Fruit fly (Drosophila melanogaster) whole organism, embryonic: Measurements from ENCODE around the gene Invadolysin.

Experiments used
- Bteb2 ChIP-seq: fragments of 200-800 bp; sonication (Bioruptor generic); optimal IDR thresholded peaks from 2 replicates; lab custom pipeline; 2016; ENCODE audit warnings: missing biosample characterization, missing genetic modification characterization
- CG10366 ChIP-seq: fragments of 200-800 bp; sonication (Bioruptor generic); IDR thresholded peaks from 2 replicates; pipeline ENCODE4 v1.3.6; 2022; ENCODE audit warnings: missing biosample characterization, missing genetic modification characterization
- CG10462 ChIP-seq: fragments of 200-800 bp; sonication (Bioruptor generic); optimal IDR thresholded peaks from 2 replicates; lab custom pipeline; 2016; ENCODE audit warnings: missing biosample characterization, missing genetic modification characterization
- CG10979 ChIP-seq: fragments of 200-800 bp; sonication (Bioruptor generic); optimal IDR thresholded peaks from 2 replicates; lab custom pipeline; 2018; ENCODE audit warnings: missing biosample characterization, mild to moderate bottlenecking, missing genetic modification characterization, moderate library complexity
- CG12104 ChIP-seq: fragments of 200-800 bp; sonication (Bioruptor generic); optimal IDR thresholded peaks from 3 replicates; lab custom pipeline; 2016; ENCODE audit warnings: missing biosample characterization, missing genetic modification characterization
- CG1233 ChIP-seq: fragments of 200-800 bp; sonication (Bioruptor generic); optimal IDR thresholded peaks from 4 replicates; lab custom pipeline; 2018; ENCODE audit warnings: missing biosample characterization, mild to moderate bottlenecking, missing genetic modification characterization
- CG13287 ChIP-seq: fragments of 200-800 bp; sonication (Bioruptor generic); IDR thresholded peaks from 2 replicates; pipeline ENCODE4 v1.3.6; 2022; ENCODE audit warnings: missing biosample characterization, missing genetic modification characterization; ENCODE audit not compliant: partially characterized antibody
- CG13296 ChIP-seq: fragments of 200-800 bp; sonication (Bioruptor generic); optimal IDR thresholded peaks from 3 replicates; lab custom pipeline; 2018; ENCODE audit warnings: missing biosample characterization, mild to moderate bottlenecking, missing genetic modification characterization
- CG13624 ChIP-seq: fragments of 200-800 bp; sonication (Bioruptor generic); optimal IDR thresholded peaks from 2 replicates; lab custom pipeline; 2016; ENCODE audit warnings: missing biosample characterization, missing genetic modification characterization
- CG14710 ChIP-seq: fragments of 200-800 bp; sonication (Bioruptor generic); optimal IDR thresholded peaks from 3 replicates; lab custom pipeline; 2019; ENCODE audit warnings: missing biosample characterization, mild to moderate bottlenecking, missing genetic modification characterization, moderate library complexity
- CG14860 ChIP-seq: fragments of 200-800 bp; sonication (Bioruptor generic); IDR thresholded peaks from 3 replicates; pipeline ENCODE4 v1.3.6; 2022; ENCODE audit warnings: missing biosample characterization, missing genetic modification characterization; ENCODE audit not compliant: partially characterized antibody
- CG15601 ChIP-seq: fragments of 200-800 bp; sonication (Bioruptor generic); optimal IDR thresholded peaks from 3 replicates; lab custom pipeline; 2019; ENCODE audit warnings: missing biosample characterization, mild to moderate bottlenecking, missing genetic modification characterization, moderate library complexity
- CG15696 ChIP-seq: fragments of 200-800 bp; sonication (Bioruptor generic); optimal IDR thresholded peaks from 2 replicates; lab custom pipeline; 2019; ENCODE audit warnings: missing biosample characterization, mild to moderate bottlenecking, missing genetic modification characterization, moderate library complexity
- CG1832 ChIP-seq: fragments of 200-800 bp; sonication (Bioruptor generic); optimal IDR thresholded peaks from 2 replicates; lab custom pipeline; 2017; ENCODE audit warnings: missing biosample characterization, mild to moderate bottlenecking, missing genetic modification characterization, inconsistent platforms
- CG18619 ChIP-seq: fragments of 200-800 bp; sonication (Bioruptor generic); optimal IDR thresholded peaks from 3 replicates; lab custom pipeline; 2017; ENCODE audit warnings: missing biosample characterization, mild to moderate bottlenecking, missing genetic modification characterization
- CG31365 ChIP-seq: fragments of 200-800 bp; sonication (Bioruptor generic); optimal IDR thresholded peaks from 2 replicates; lab custom pipeline; 2018; ENCODE audit warnings: missing biosample characterization, mild to moderate bottlenecking, missing genetic modification characterization
- CG3838 ChIP-seq: fragments of 200-800 bp; sonication (Bioruptor generic); optimal IDR thresholded peaks from 3 replicates; lab custom pipeline; 2016; ENCODE audit warnings: missing biosample characterization, missing genetic modification characterization
- CG5180 ChIP-seq: fragments of 200-800 bp; sonication (Bioruptor generic); optimal IDR thresholded peaks from 3 replicates; lab custom pipeline; 2017; ENCODE audit warnings: missing biosample characterization, missing genetic modification characterization, mild to moderate bottlenecking, moderate library complexity, missing genetic modification reagents
- CG6654 ChIP-seq: fragments of 200-800 bp; sonication (Bioruptor generic); optimal IDR thresholded peaks from 2 replicates; lab custom pipeline; 2017; ENCODE audit warnings: missing biosample characterization, mild to moderate bottlenecking, missing genetic modification characterization
- CG7556 ChIP-seq: fragments of 200-800 bp; sonication (Bioruptor generic); optimal IDR thresholded peaks from 2 replicates; lab custom pipeline; 2017; ENCODE audit warnings: missing biosample characterization, mild to moderate bottlenecking, missing genetic modification characterization
- CHES-1-like ChIP-seq: fragments of 200-800 bp; sonication (Bioruptor generic); optimal IDR thresholded peaks from 2 replicates; lab custom pipeline; 2016; ENCODE audit warnings: missing biosample characterization, missing genetic modification characterization
- Deaf1 ChIP-seq: fragments of 200-800 bp; optimal IDR thresholded peaks from 3 replicates; lab custom pipeline; 2019; ENCODE audit warnings: missing biosample characterization, mild to moderate bottlenecking, missing genetic modification characterization, moderate library complexity
- Drgx ChIP-seq: fragments of 200-800 bp; sonication (Bioruptor generic); IDR thresholded peaks from 2 replicates; pipeline ENCODE4 v1.3.6; 2022; ENCODE audit warnings: missing biosample characterization, missing genetic modification characterization
- Ets97D ChIP-seq: fragments of 200-800 bp; sonication (Bioruptor generic); optimal IDR thresholded peaks from 3 replicates; lab custom pipeline; 2016; ENCODE audit warnings: missing biosample characterization, missing genetic modification characterization
- Gsc ChIP-seq: fragments of 200-800 bp; sonication (Bioruptor generic); IDR thresholded peaks from 2 replicates; pipeline ENCODE4 v1.3.6; 2022; ENCODE audit warnings: missing biosample characterization, missing genetic modification characterization
- HmgZ ChIP-seq: fragments of 200-800 bp; sonication (Bioruptor generic); optimal IDR thresholded peaks from 2 replicates; lab custom pipeline; 2018; ENCODE audit warnings: missing biosample characterization, mild to moderate bottlenecking, missing genetic modification characterization
- Hmx ChIP-seq: fragments of 200-800 bp; sonication (Bioruptor generic); optimal IDR thresholded peaks from 2 replicates; lab custom pipeline; 2016; ENCODE audit warnings: missing biosample characterization, missing genetic modification characterization
- Hr51 ChIP-seq, 2 experiments: fragments of 200-800 bp; sonication (Bioruptor generic); optimal IDR thresholded peaks; 2 replicates in 1 of 2; 3 replicates in 1 of 2; lab custom pipeline; 2016 to 2018; ENCODE audit warnings: missing biosample characterization in 2 of 2, missing genetic modification characterization in 2 of 2, mild to moderate bottlenecking in 1 of 2, moderate library complexity in 1 of 2
- Jarid2 ChIP-seq: fragments of 200-800 bp; sonication (Bioruptor generic); optimal IDR thresholded peaks from 3 replicates; lab custom pipeline; 2017; ENCODE audit warnings: mild to moderate bottlenecking, missing biosample characterization, missing genetic modification reagents, missing genetic modification characterization
- Side ChIP-seq: fragments of 200-800 bp; sonication (Bioruptor generic); optimal IDR thresholded peaks from 2 replicates; lab custom pipeline; 2016; ENCODE audit warnings: missing biosample characterization, missing genetic modification characterization
- TFAM ChIP-seq: fragments of 200-800 bp; sonication (Bioruptor generic); optimal IDR thresholded peaks from 2 replicates; lab custom pipeline; 2017; ENCODE audit warnings: missing biosample characterization, missing genetic modification characterization, inconsistent platforms
- Xrp1 ChIP-seq: fragments of 200-800 bp; sonication (Bioruptor generic); IDR thresholded peaks from 2 replicates; pipeline ENCODE4 v1.3.6; 2022; ENCODE audit warnings: missing biosample characterization, missing genetic modification characterization
- ase ChIP-seq: fragments of 200-800 bp; sonication (Bioruptor generic); IDR thresholded peaks from 3 replicates; pipeline ENCODE4 v1.3.6; 2022; ENCODE audit warnings: missing biosample characterization, missing genetic modification characterization
- bab2 ChIP-seq: fragments of 200-800 bp; sonication (Bioruptor generic); optimal IDR thresholded peaks from 2 replicates; lab custom pipeline; 2016; ENCODE audit warnings: missing biosample characterization, missing genetic modification characterization
- bowl ChIP-seq: fragments of 200-800 bp; sonication (Bioruptor generic); IDR thresholded peaks from 2 replicates; pipeline ENCODE4 v1.3.6; 2022; ENCODE audit warnings: missing biosample characterization, missing genetic modification characterization
- cg ChIP-seq: fragments of 200-800 bp; sonication (Bioruptor generic); optimal IDR thresholded peaks from 3 replicates; lab custom pipeline; 2019; ENCODE audit warnings: missing biosample characterization, mild to moderate bottlenecking, missing genetic modification characterization, moderate library complexity
- chif ChIP-seq, 2 experiments: fragments of 200-800 bp; sonication (Bioruptor generic); optimal IDR thresholded peaks; 3 replicates each; lab custom pipeline; 2016; ENCODE audit warnings: missing biosample characterization in 2 of 2, missing genetic modification characterization in 2 of 2
- fd64A ChIP-seq: fragments of 200-800 bp; sonication (Bioruptor generic); optimal IDR thresholded peaks from 3 replicates; lab custom pipeline; 2018; ENCODE audit warnings: missing biosample characterization, mild to moderate bottlenecking, missing genetic modification characterization
- gsb-n ChIP-seq: fragments of 200-800 bp; sonication (Bioruptor generic); optimal IDR thresholded peaks from 3 replicates; lab custom pipeline; 2018; ENCODE audit warnings: missing biosample characterization, mild to moderate bottlenecking, missing genetic modification characterization
- hbn ChIP-seq: fragments of 200-800 bp; sonication (Bioruptor generic); IDR thresholded peaks from 2 replicates; pipeline ENCODE4 v1.3.6; 2022; ENCODE audit warnings: missing biosample characterization, missing genetic modification characterization; ENCODE audit not compliant: partially characterized antibody
- hkb ChIP-seq, 2 experiments: fragments of 200-800 bp in 1 of 2; fragments of >200 bp in 1 of 2; sonication (Bioruptor generic) in 1 of 2; IDR thresholded peaks in 1 of 2; optimal IDR thresholded peaks in 1 of 2; 2 replicates each; pipeline versions ENCODE4 v1.3.6 to Lab custom; 2017 to 2022; ENCODE audit warnings: missing biosample characterization in 1 of 2, missing genetic modification characterization in 1 of 2
- ind ChIP-seq: fragments of 200-800 bp; sonication (Bioruptor generic); optimal IDR thresholded peaks from 3 replicates; lab custom pipeline; 2016; ENCODE audit warnings: missing biosample characterization, missing genetic modification characterization
- kah ChIP-seq: fragments of 200-800 bp; sonication (Bioruptor generic); optimal IDR thresholded peaks from 2 replicates; lab custom pipeline; 2018; ENCODE audit warnings: missing biosample characterization, mild to moderate bottlenecking, missing genetic modification characterization
- klu ChIP-seq: fragments of 200-800 bp; sonication (Bioruptor generic); IDR thresholded peaks from 2 replicates; pipeline ENCODE4 v1.3.6; 2022; ENCODE audit warnings: missing biosample characterization, missing genetic modification characterization
- mam ChIP-seq: fragments of 200-800 bp; sonication (Bioruptor generic); optimal IDR thresholded peaks from 3 replicates; lab custom pipeline; 2016; ENCODE audit warnings: missing biosample characterization, missing genetic modification characterization
- row ChIP-seq: fragments of 200-800 bp; sonication (Bioruptor generic); IDR thresholded peaks from 3 replicates; pipeline ENCODE4 v1.3.6; 2022; ENCODE audit warnings: missing biosample characterization, missing genetic modification characterization
- ttk ChIP-seq: fragments of 200-800 bp; sonication (Bioruptor generic); IDR thresholded peaks from 2 replicates; pipeline ENCODE4 v2.1.2; 2022; ENCODE audit warnings: missing biosample characterization, missing genetic modification characterization
- unc-4 ChIP-seq: fragments of 200-800 bp; sonication (Bioruptor generic); IDR thresholded peaks from 2 replicates; pipeline ENCODE4 v1.3.6; 2022; ENCODE audit warnings: missing biosample characterization, missing genetic modification characterization; ENCODE audit not compliant: partially characterized antibody
- wek ChIP-seq: fragments of 200-800 bp; sonication (Bioruptor generic); optimal IDR thresholded peaks from 3 replicates; lab custom pipeline; 2018; ENCODE audit warnings: missing biosample characterization, mild to moderate bottlenecking, missing genetic modification characterization, moderate library complexity

Invadolysin gene

dm6 chr3R:10170356-10170876, 25.9 kb downstream of the Invadolysin start, which contains the start of gene Best1 (continued):
- TF ChIP-seq CG12104 (GFP tag; lab: Kevin White, UChicago) (peak; percentile 67), CG3838 (GFP tag; lab: Kevin White, UChicago) (peak; percentile 70), CG31365 (tag; lab: Kevin White, UChicago) (peak; percentile 72), ind (peak; percentile 83), CG1233 (GFP tag; lab: Kevin White, UChicago) (peak; percentile 90), Deaf1 (tag; lab: Kevin White, UChicago) (peak; percentile 74), chif (GFP tag; optimal IDR thresholded peaks at IDR 0.05; lab: Kevin White, UChicago) (peak; percentile 52 to 62), kah (peak; percentile 78), bab2 (peak; percentile 82), CG13287 (GFP tag; lab: Robert Waterston, UW) (peak; percentile 70), Hmx (GFP tag; lab: Kevin White, UChicago) (no peak), Drgx (peak; percentile 93), CG14710 (tag; lab: Kevin White, UChicago) (peak; percentile 85), Bteb2 (peak; percentile 41), CG13624 (peak; percentile 43), CG18619 (GFP tag; lab: Kevin White, UChicago) (peak; percentile 89), CG5180 (peak; percentile 65), row (GFP tag; lab: Robert Waterston, UW) (peak; percentile 99), unc-4 (GFP tag; lab: Robert Waterston, UW) (peak; percentile 47; the same call in 1 of the 2 replicates), Ets97D (peak; percentile 63), Xrp1 (GFP tag; lab: Robert Waterston, UW) (peak; percentile 97), CG15601 (tag; lab: Kevin White, UChicago) (peak; percentile 89), ase (GFP tag; lab: Robert Waterston, UW) (peak; percentile 81), CG14860 (GFP tag; lab: Robert Waterston, UW) (peak; percentile 63; the same call in 2 of the 3 replicates), fd64A (GFP tag; lab: Kevin White, UChicago) (peak; percentile 59), ttk (GFP tag; lab: Robert Waterston, UW) (peak; percentile 89), CG15696 (peak; percentile 90), gsb-n (tag; lab: Kevin White, UChicago) (peak; percentile 91), CG7556 (peak; percentile 91), Gsc (GFP tag; lab: Robert Waterston, UW) (no peak), HmgZ (tag; lab: Kevin White, UChicago) (peak; percentile 96), CG6654 (GFP tag; lab: Kevin White, UChicago) (peak; percentile 55), CG1832 (no peak), Side (GFP tag; lab: Kevin White, UChicago) (peak; percentile 62), bowl (GFP tag; lab: Robert Waterston, UW) (peak; percentile 77; the same call in 1 of the 2 replicates), wek (peak; percentile 62), TFAM (GFP tag; lab: Kevin White, UChicago) (peak; percentile 23), CG13296 (GFP tag; lab: Kevin White, UChicago) (peak; percentile 93), klu (peak; percentile 78), hbn (GFP tag; lab: Robert Waterston, UW) (peak; percentile 55), cg (GFP tag; lab: Kevin White, UChicago) (peak; percentile 86), mam (GFP tag; lab: Kevin White, UChicago) (peak; percentile 61), CHES-1-like (peak; percentile 65), Hr51 (GFP tag; optimal IDR thresholded peaks at IDR 0.05; lab: Kevin White, UChicago) (peak; percentile 80 to 93), CG10366 (GFP tag; lab: Robert Waterston, UW) (peak; percentile 91), CG10462 (GFP tag; lab: Kevin White, UChicago) (peak; percentile 61), hkb (optimal IDR thresholded peaks at IDR 0.05; lab: Kevin White, UChicago) (no peak), hkb (GFP tag; IDR thresholded peaks at IDR 0.05; lab: Robert Waterston, UW) (peak; percentile 93), Jarid2 (GFP tag; lab: Kevin White, UChicago) (peak; percentile 98), CG10979 (tag; lab: Kevin White, UChicago) (peak; percentile 92)
